Worm (Caenorhabditis elegans) whole organism, mixed stage, embryonic: ENCODE data around the gene ragc-1.

Experiments used
- M03D4.4 ChIP-seq: sonication (generic microtip); optimal IDR thresholded peaks from 2 replicates; lab custom pipeline; 2017; ENCODE audit warnings: mild to moderate bottlenecking, missing genetic modification characterization, missing compliant biosample characterization
- bed-3 ChIP-seq: fragments of 200-800 bp; sonication (Bioruptor generic); optimal IDR thresholded peaks from 3 replicates; lab custom pipeline; 2018; ENCODE audit warnings: mild to moderate bottlenecking, missing genetic modification characterization, moderate library complexity, missing compliant biosample characterization
- blmp-1 ChIP-seq: fragments of 150-350 bp; optimal IDR thresholded peaks from 2 replicates; lab custom pipeline; 2014; ENCODE audit warnings: missing biosample characterization, missing genetic modification characterization
- ceh-43 ChIP-seq: fragments of 200-800 bp; sonication (Bioruptor generic); optimal IDR thresholded peaks from 2 replicates; lab custom pipeline; 2018; ENCODE audit warnings: mild to moderate bottlenecking, missing genetic modification characterization, moderate library complexity, missing compliant biosample characterization
- ceh-83 ChIP-seq: fragments of 200-800 bp; sonication (Bioruptor generic); optimal IDR thresholded peaks from 2 replicates; lab custom pipeline; 2018; ENCODE audit warnings: mild to moderate bottlenecking, missing genetic modification characterization, missing compliant biosample characterization
- ces-1 ChIP-seq: fragments of 150-350 bp; optimal IDR thresholded peaks from 2 replicates; lab custom pipeline; 2014; ENCODE audit warnings: missing biosample characterization, missing genetic modification reagents, missing genetic modification characterization
- cnd-1 ChIP-seq: fragments of 200-800 bp; sonication (Bioruptor generic); optimal IDR thresholded peaks from 2 replicates; lab custom pipeline; 2018; ENCODE audit warnings: mild to moderate bottlenecking, missing genetic modification characterization, missing compliant biosample characterization
- drap-1 ChIP-seq: fragments of 200-800 bp; sonication (Bioruptor generic); optimal IDR thresholded peaks from 3 replicates; lab custom pipeline; 2018; ENCODE audit warnings: mild to moderate bottlenecking, missing genetic modification characterization, missing compliant biosample characterization
- elt-1 ChIP-seq: sonication (generic microtip); optimal IDR thresholded peaks from 2 replicates; lab custom pipeline; 2017; ENCODE audit warnings: missing genetic modification characterization, mild to moderate bottlenecking, missing compliant biosample characterization, antibody characterized with exemption, moderate library complexity, borderline replicate concordance; ENCODE audit not compliant: insufficient read depth
- elt-3 ChIP-seq: fragments of 150-350 bp; optimal IDR thresholded peaks from 2 replicates; lab custom pipeline; 2014; ENCODE audit warnings: missing biosample characterization, missing genetic modification characterization
- flh-1 ChIP-seq: fragments of 200-800 bp; sonication (Bioruptor generic); optimal IDR thresholded peaks from 2 replicates; lab custom pipeline; 2018; ENCODE audit warnings: mild to moderate bottlenecking, missing genetic modification characterization, moderate library complexity, missing compliant biosample characterization
- ham-2 ChIP-seq: fragments of 200-800 bp; sonication (Bioruptor generic); optimal IDR thresholded peaks from 2 replicates; lab custom pipeline; 2018; ENCODE audit warnings: mild to moderate bottlenecking, missing genetic modification characterization, missing compliant biosample characterization
- hlh-1 ChIP-seq: fragments of 150-350 bp; optimal IDR thresholded peaks from 2 replicates; lab custom pipeline; 2014; ENCODE audit warnings: missing biosample characterization, missing genetic modification reagents, missing genetic modification characterization
- lin-13 ChIP-seq: fragments of 150-350 bp; optimal IDR thresholded peaks from 2 replicates; lab custom pipeline; 2014; ENCODE audit warnings: missing biosample characterization, missing genetic modification characterization
- lsy-2 ChIP-seq: fragments of 150-350 bp; optimal IDR thresholded peaks from 2 replicates; lab custom pipeline; 2014; ENCODE audit warnings: missing biosample characterization, missing genetic modification characterization
- mab-5 ChIP-seq: fragments of 150-350 bp; optimal IDR thresholded peaks from 2 replicates; lab custom pipeline; 2014; ENCODE audit warnings: missing biosample characterization, missing genetic modification characterization
- mep-1 ChIP-seq: fragments of 150-350 bp; optimal IDR thresholded peaks from 2 replicates; lab custom pipeline; 2017; ENCODE audit warnings: missing biosample characterization, missing genetic modification reagents, missing genetic modification characterization, inconsistent platforms
- mls-2 ChIP-seq: sonication (generic microtip); optimal IDR thresholded peaks from 2 replicates; lab custom pipeline; 2016; ENCODE audit warnings: mild to moderate bottlenecking, missing genetic modification characterization, moderate library complexity, missing compliant biosample characterization
- nhr-12 ChIP-seq: fragments of 150-350 bp; optimal IDR thresholded peaks from 2 replicates; lab custom pipeline; 2014; ENCODE audit warnings: missing biosample characterization, missing genetic modification characterization
- nhr-2 ChIP-seq: fragments of 150-350 bp; optimal IDR thresholded peaks from 2 replicates; lab custom pipeline; 2014; ENCODE audit warnings: missing biosample characterization, missing genetic modification characterization
- nhr-28 ChIP-seq: fragments of 150-350 bp; optimal IDR thresholded peaks from 2 replicates; lab custom pipeline; 2014; ENCODE audit warnings: missing biosample characterization, missing genetic modification characterization
- nhr-76 ChIP-seq: sonication (generic microtip); optimal IDR thresholded peaks from 2 replicates; lab custom pipeline; 2017; ENCODE audit warnings: missing biosample characterization, missing genetic modification characterization
- pha-4 ChIP-seq: fragments of 150-350 bp; optimal IDR thresholded peaks from 2 replicates; lab custom pipeline; 2018; ENCODE audit warnings: missing biosample characterization, missing genetic modification reagents, missing genetic modification characterization
- sem-2 ChIP-seq: fragments of 200-800 bp; sonication (Bioruptor generic); optimal IDR thresholded peaks from 2 replicates; lab custom pipeline; 2018; ENCODE audit warnings: mild to moderate bottlenecking, missing genetic modification characterization, missing compliant biosample characterization
- sptf-1 ChIP-seq: sonication (generic microtip); optimal IDR thresholded peaks from 2 replicates; lab custom pipeline; 2017; ENCODE audit warnings: mild to moderate bottlenecking, missing genetic modification characterization, moderate library complexity, missing compliant biosample characterization
- tbx-8 ChIP-seq: fragments of 200-800 bp; sonication (Bioruptor generic); optimal IDR thresholded peaks from 2 replicates; lab custom pipeline; 2018; ENCODE audit warnings: mild to moderate bottlenecking, missing genetic modification characterization, moderate library complexity, missing compliant biosample characterization
- zip-8 ChIP-seq: fragments of 150-350 bp; optimal IDR thresholded peaks from 2 replicates; lab custom pipeline; 2014; ENCODE audit warnings: missing biosample characterization, missing genetic modification characterization
- ztf-11 ChIP-seq: fragments of 150-350 bp; optimal IDR thresholded peaks from 2 replicates; lab custom pipeline; 2014; ENCODE audit warnings: missing biosample characterization, missing genetic modification characterization

Gene ragc-1

ce11 chrIV:11592820-11593219 lies 11.9 kb downstream of the ragc-1 start:
- peak; percentile 10 for TF ChIP-seq ces-1 (GFP tag; lab: Kevin White, UChicago)
- TF ChIP-seq mep-1 (tag; lab: Kevin White, UChicago), result peak; percentile 8
- peak; percentile 6 for TF ChIP-seq lsy-2 (tag; lab: Kevin White, UChicago)
- TF ChIP-seq sptf-1 (tag; lab: Kevin White, UChicago), result peak; percentile 24
- no peak for TF ChIP-seq elt-1 (tag; lab: Kevin White, UChicago)

ce11 chrIV:11592165-11592564 lies 12.6 kb downstream of the ragc-1 start, which contains the start of gene spe-36:
Gene spe-36, minus strand, starts transcription at chrIV:11592265.
- TF ChIP-seq ceh-43 (GFP tag; lab: Kevin White, UChicago), result no peak
- no peak for TF ChIP-seq nhr-2 (tag; lab: Kevin White, UChicago)
- TF ChIP-seq mep-1 (tag; lab: Kevin White, UChicago), result no peak
- no peak for TF ChIP-seq lin-13
- TF ChIP-seq drap-1, result no peak
- TF ChIP-seq ham-2 (GFP tag; lab: Kevin White, UChicago), result no peak
- no peak for TF ChIP-seq sptf-1 (tag; lab: Kevin White, UChicago)
- no peak for TF ChIP-seq nhr-76 (tag; lab: Kevin White, UChicago)
- no peak for TF ChIP-seq nhr-12
- TF ChIP-seq cnd-1 (tag; lab: Kevin White, UChicago), result no peak
- no peak for TF ChIP-seq tbx-8

- TF ChIP-seq flh-1 (GFP tag; lab: Kevin White, UChicago) (no peak), elt-3 (tag; lab: Kevin White, UChicago) (no peak), nhr-12 (no peak), nhr-2 (tag; lab: Kevin White, UChicago) (no peak), zip-8 (tag; lab: Kevin White, UChicago) (no peak), nhr-28 (no peak), ztf-11 (tag; lab: Kevin White, UChicago) (no peak), drap-1 (no peak), sem-2 (no peak), M03D4.4 (tag; lab: Kevin White, UChicago) (no peak)
- TF ChIP-seq, all 35 proteins: peak for 0
Measured at ce11 chrIV:11586484-11586883, 18.2 kb downstream of the ragc-1 start.

ce11 chrIV:11584853-11585252 lies 19.9 kb downstream of the ragc-1 start:
- TF ChIP-seq elt-3 (tag; lab: Kevin White, UChicago), result no peak
- no peak for TF ChIP-seq ceh-43 (GFP tag; lab: Kevin White, UChicago)
- peak; percentile 66 for TF ChIP-seq ham-2 (GFP tag; lab: Kevin White, UChicago)

- peak; percentile 72 for TF ChIP-seq ham-2 (GFP tag; lab: Kevin White, UChicago)
- peak; percentile 17 for TF ChIP-seq lin-13
- TF ChIP-seq hlh-1 (tag; lab: Kevin White, UChicago), result peak; percentile 38
- peak; percentile 68 for TF ChIP-seq M03D4.4 (tag; lab: Kevin White, UChicago)
- peak; percentile 3 for TF ChIP-seq mls-2 (tag; lab: Kevin White, UChicago)
- TF ChIP-seq sptf-1 (tag; lab: Kevin White, UChicago), result peak; percentile 64
- TF ChIP-seq cnd-1 (tag; lab: Kevin White, UChicago), result peak; percentile 83
- peak; percentile 38 for TF ChIP-seq ceh-83 (GFP tag; lab: Kevin White, UChicago)
- peak; percentile 47 for TF ChIP-seq ztf-11 (tag; lab: Kevin White, UChicago)
- no peak for TF ChIP-seq pha-4 (tag; lab: Kevin White, UChicago)
- peak; percentile 19 for TF ChIP-seq mep-1 (tag; lab: Kevin White, UChicago)
- no peak for TF ChIP-seq mab-5 (tag; lab: Kevin White, UChicago)
- TF ChIP-seq nhr-76 (tag; lab: Kevin White, UChicago), result no peak
Measured at ce11 chrIV:11583906-11584378, 20.8 kb downstream of the ragc-1 start, which contains the start of gene F12F6.1. Gene F12F6.1, plus strand, starts transcription at chrIV:11583956.

ce11 chrIV:11582450-11583166 lies 22.1 kb downstream of the ragc-1 start:
- no peak for TF ChIP-seq ceh-43 (GFP tag; lab: Kevin White, UChicago)
- TF ChIP-seq blmp-1 (tag; lab: Kevin White, UChicago), result no peak
- no peak for TF ChIP-seq pha-4 (tag; lab: Kevin White, UChicago)
- no peak for TF ChIP-seq bed-3 (GFP tag; lab: Kevin White, UChicago)
- no peak for TF ChIP-seq zip-8 (tag; lab: Kevin White, UChicago)
- TF ChIP-seq, all 35 proteins: peak for 0
